Worm (Caenorhabditis elegans) whole organism, early embryonic: ENCODE measurements around the gene ttc-7.
A peak's percentile ranks its signal among the peaks of the same experiment; 100 is the strongest.

Source experiments
- B0310.2 ChIP-seq: sonication (generic microtip); optimal IDR thresholded peaks from 2 replicates; lab custom pipeline; 2016; ENCODE audit warnings: mild to moderate bottlenecking, missing genetic modification characterization, missing compliant biosample characterization
- F13C5.2 ChIP-seq: sonication (generic microtip); optimal IDR thresholded peaks from 2 replicates; lab custom pipeline; 2017; ENCODE audit warnings: mild to moderate bottlenecking, missing genetic modification characterization, inconsistent platforms, missing compliant biosample characterization
- aly-1 ChIP-seq: sonication (generic microtip); optimal IDR thresholded peaks from 2 replicates; lab custom pipeline; 2016; ENCODE audit warnings: missing genetic modification characterization, missing compliant biosample characterization
- ama-1 ChIP-seq: fragments of 150-350 bp; optimal IDR thresholded peaks from 2 replicates; lab custom pipeline; 2014
- ceh-13 ChIP-seq: fragments of 200-800 bp; sonication (Bioruptor generic); optimal IDR thresholded peaks from 2 replicates; lab custom pipeline; 2018; ENCODE audit warnings: mild to moderate bottlenecking, missing genetic modification characterization, missing compliant biosample characterization
- ceh-36 ChIP-seq: sonication (generic microtip); optimal IDR thresholded peaks from 2 replicates; lab custom pipeline; 2016; ENCODE audit warnings: missing genetic modification characterization, inconsistent platforms, missing compliant biosample characterization
- ets-7 ChIP-seq: sonication (generic microtip); optimal IDR thresholded peaks from 2 replicates; lab custom pipeline; 2016; ENCODE audit warnings: missing genotype, missing genetic modification characterization, missing compliant biosample characterization
- flt-1 ChIP-seq: fragments of 200-800 bp; sonication (Bioruptor generic); IDR thresholded peaks from 2 replicates; pipeline ENCODE4 v1.3.6; 2022; ENCODE audit warnings: missing genetic modification characterization, missing compliant biosample characterization
- hmbx-1 ChIP-seq: sonication (generic microtip); optimal IDR thresholded peaks from 2 replicates; lab custom pipeline; 2016; ENCODE audit warnings: mild to moderate bottlenecking, missing genetic modification characterization, missing compliant biosample characterization
- hmg-4 ChIP-seq: fragments of 200-800 bp; sonication (Bioruptor generic); optimal IDR thresholded peaks from 2 replicates; lab custom pipeline; 2018; ENCODE audit warnings: mild to moderate bottlenecking, missing genetic modification characterization, missing compliant biosample characterization
- hnd-1 ChIP-seq: sonication (generic microtip); optimal IDR thresholded peaks from 2 replicates; lab custom pipeline; 2016; ENCODE audit warnings: missing genetic modification characterization, missing compliant biosample characterization
- pes-1 ChIP-seq: fragments of 200-800 bp; sonication (Bioruptor generic); IDR thresholded peaks from 2 replicates; pipeline ENCODE4 v1.3.6; 2022; ENCODE audit warnings: missing genetic modification reagents, missing genetic modification characterization, missing compliant biosample characterization
- scrt-1 ChIP-seq: fragments of 200-800 bp; sonication (Bioruptor generic); IDR thresholded peaks from 2 replicates; pipeline ENCODE4 v1.3.6; 2022; ENCODE audit warnings: missing genetic modification characterization, missing compliant biosample characterization
- sea-1 ChIP-seq: fragments of 200-800 bp; sonication (Bioruptor generic); conservative IDR thresholded peaks from 2 replicates; pipeline ENCODE4 v1.3.6; 2022; ENCODE audit warnings: missing genetic modification characterization, missing compliant biosample characterization
- tbx-11 ChIP-seq: fragments of 200-800 bp; sonication (Bioruptor generic); IDR thresholded peaks from 2 replicates; pipeline ENCODE4 v1.3.6; 2022; ENCODE audit warnings: missing genetic modification characterization, missing compliant biosample characterization
- tbx-37 ChIP-seq: fragments of 200-800 bp; sonication (Bioruptor generic); conservative IDR thresholded peaks from 2 replicates; pipeline ENCODE4 v1.3.6; 2022; ENCODE audit warnings: missing genetic modification reagents, missing genetic modification characterization, missing compliant biosample characterization
- tra-4 ChIP-seq: sonication (generic microtip); optimal IDR thresholded peaks from 2 replicates; lab custom pipeline; 2017; ENCODE audit warnings: missing genetic modification characterization, missing compliant biosample characterization

Gene ttc-7

ce11 chrIII:1921136-1921680, 61.0 kb downstream of the ttc-7 start:
- TF ChIP-seq hmbx-1 (tag; lab: Kevin White, UChicago), result no peak
- TF ChIP-seq tbx-11 (GFP tag; lab: Robert Waterston, UW), result 0 out of 2 replicates have a peak, but pooled peaks have one; percentile 22
- TF ChIP-seq pes-1 (GFP tag; lab: Robert Waterston, UW), result peak; percentile 49; the same call in 1 of the 2 replicates
- TF ChIP-seq ceh-36 (tag; lab: Kevin White, UChicago), result peak; percentile 50
- no peak for TF ChIP-seq hnd-1 (tag; lab: Kevin White, UChicago)
- peak; percentile 45 for TF ChIP-seq ets-7 (tag; lab: Kevin White, UChicago)
- no peak for TF ChIP-seq B0310.2
- no peak for TF ChIP-seq tra-4
- no peak for TF ChIP-seq ama-1 (lab: Kevin White, UChicago)
- TF ChIP-seq tbx-37, result no peak; the same call in 1 of the 2 replicates
- TF ChIP-seq hmg-4 (GFP tag; lab: Kevin White, UChicago), result peak; percentile 82
- peak; percentile 26 for TF ChIP-seq aly-1 (tag; lab: Kevin White, UChicago)
- no peak for TF ChIP-seq sea-1 (GFP tag; lab: Robert Waterston, UW)
- TF ChIP-seq scrt-1, result 0 out of 2 replicates have a peak, but pooled peaks have one; percentile 17
- TF ChIP-seq ceh-13, result no peak
- TF ChIP-seq F13C5.2 (tag; lab: Kevin White, UChicago), result peak; percentile 63
- no peak for TF ChIP-seq flt-1

ce11 chrIII:1922081-1922480, 61.9 kb downstream of the ttc-7 start:
- TF ChIP-seq tra-4 (no peak), hmbx-1 (tag; lab: Kevin White, UChicago) (no peak), tbx-11 (GFP tag; lab: Robert Waterston, UW) (no peak), pes-1 (GFP tag; lab: Robert Waterston, UW) (no peak), ama-1 (lab: Kevin White, UChicago) (no peak), scrt-1 (no peak), ceh-36 (tag; lab: Kevin White, UChicago) (no peak), ceh-13 (no peak), ets-7 (tag; lab: Kevin White, UChicago) (no peak), hmg-4 (GFP tag; lab: Kevin White, UChicago) (no peak), hnd-1 (tag; lab: Kevin White, UChicago) (no peak), flt-1 (no peak), tbx-37 (no peak), B0310.2 (no peak), F13C5.2 (tag; lab: Kevin White, UChicago) (no peak), aly-1 (tag; lab: Kevin White, UChicago) (no peak)

DNA sequence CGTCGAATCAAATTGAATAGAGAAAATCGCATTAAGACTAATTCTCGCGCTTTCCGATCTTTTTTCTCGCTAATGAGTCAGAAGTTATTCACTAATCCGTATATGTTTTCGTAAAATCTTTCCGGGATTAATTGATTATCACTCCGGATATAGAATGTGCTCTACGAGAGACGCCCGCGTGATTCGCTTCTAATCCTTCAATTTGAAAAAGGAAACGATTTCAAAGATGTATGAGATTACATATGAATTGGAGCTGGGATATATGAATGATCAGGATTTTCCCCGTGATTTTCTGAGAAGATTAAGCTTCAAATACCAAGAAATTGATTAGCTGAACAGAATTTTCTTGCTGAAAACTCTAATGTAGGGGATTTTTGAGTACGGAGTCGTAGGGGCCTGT, 62.3 kb downstream of the ttc-7 start:
- no peak for TF ChIP-seq hmg-4 (GFP tag; lab: Kevin White, UChicago)
- peak; percentile 53 for TF ChIP-seq ceh-36 (tag; lab: Kevin White, UChicago)
- TF ChIP-seq tbx-11 (GFP tag; lab: Robert Waterston, UW), result no peak
- TF ChIP-seq scrt-1, result no peak

ce11 chrIII:1923419-1924318, 63.4 kb downstream of the ttc-7 start:
- TF ChIP-seq aly-1 (tag; lab: Kevin White, UChicago) (peak; percentile 43), ceh-36 (tag; lab: Kevin White, UChicago) (no peak), pes-1 (GFP tag; lab: Robert Waterston, UW) (peak; percentile 44; the same call in 1 of the 2 replicates), sea-1 (GFP tag; lab: Robert Waterston, UW) (no peak), tra-4 (no peak), ama-1 (lab: Kevin White, UChicago) (no peak), tbx-11 (GFP tag; lab: Robert Waterston, UW) (no peak), hmg-4 (GFP tag; lab: Kevin White, UChicago) (peak; percentile 29), scrt-1 (no peak), ets-7 (tag; lab: Kevin White, UChicago) (no peak), B0310.2 (no peak), hnd-1 (tag; lab: Kevin White, UChicago) (no peak), F13C5.2 (tag; lab: Kevin White, UChicago) (peak; percentile 47), tbx-37 (no peak), ceh-13 (no peak), hmbx-1 (tag; lab: Kevin White, UChicago) (no peak), flt-1 (0 out of 2 replicates have a peak, but pooled peaks have one; percentile 4)

ce11 chrIII:1925048-1925537, 64.9 kb downstream of the ttc-7 start:
- TF ChIP-seq sea-1 (GFP tag; lab: Robert Waterston, UW), result no peak
- TF ChIP-seq tbx-37, result peak; percentile 17; the same call in 1 of the 2 replicates
- TF ChIP-seq ama-1 (lab: Kevin White, UChicago), result no peak
- no peak for TF ChIP-seq F13C5.2 (tag; lab: Kevin White, UChicago)
- no peak for TF ChIP-seq ceh-36 (tag; lab: Kevin White, UChicago)
- TF ChIP-seq hmg-4 (GFP tag; lab: Kevin White, UChicago), result peak; percentile 7
- no peak for TF ChIP-seq hmbx-1 (tag; lab: Kevin White, UChicago)
- no peak for TF ChIP-seq ets-7 (tag; lab: Kevin White, UChicago)
- peak; percentile 67; the same call in 1 of the 2 replicates for TF ChIP-seq pes-1 (GFP tag; lab: Robert Waterston, UW)
- no peak; the same call in 1 of the 2 replicates for TF ChIP-seq flt-1
- no peak for TF ChIP-seq B0310.2
- no peak for TF ChIP-seq hnd-1 (tag; lab: Kevin White, UChicago)
- TF ChIP-seq ceh-13, result no peak

DNA sequence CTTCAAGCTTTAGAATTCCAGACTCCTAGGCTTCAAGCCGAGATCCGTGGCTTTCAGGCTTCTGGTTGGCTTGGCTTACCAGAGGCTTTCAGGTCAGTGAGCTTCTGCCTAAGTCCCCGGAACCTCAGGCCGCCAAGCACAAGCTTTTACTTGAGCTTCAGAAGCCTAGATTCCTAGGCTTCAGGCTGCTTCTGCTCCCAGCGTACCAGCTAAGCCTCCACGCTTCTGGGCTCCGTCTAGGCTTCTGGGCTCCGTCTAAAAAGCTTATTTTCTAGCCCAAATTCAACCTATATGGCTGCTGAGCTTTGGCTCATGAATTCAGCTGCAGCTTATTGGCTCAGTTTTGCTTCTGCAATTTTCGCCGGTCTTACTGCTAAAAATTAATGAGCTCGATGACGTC, 65.6 kb downstream of the ttc-7 start:
- TF ChIP-seq tbx-11 (GFP tag; lab: Robert Waterston, UW), result no peak
- no peak for TF ChIP-seq F13C5.2 (tag; lab: Kevin White, UChicago)
- TF ChIP-seq ets-7 (tag; lab: Kevin White, UChicago), result no peak
- TF ChIP-seq ama-1 (lab: Kevin White, UChicago), result no peak
- TF ChIP-seq B0310.2, result no peak
- TF ChIP-seq ceh-36 (tag; lab: Kevin White, UChicago), result no peak
- TF ChIP-seq aly-1 (tag; lab: Kevin White, UChicago), result no peak
